Worm (Caenorhabditis elegans): Measurements from ENCODE around the gene elpc-2.

DNA sequence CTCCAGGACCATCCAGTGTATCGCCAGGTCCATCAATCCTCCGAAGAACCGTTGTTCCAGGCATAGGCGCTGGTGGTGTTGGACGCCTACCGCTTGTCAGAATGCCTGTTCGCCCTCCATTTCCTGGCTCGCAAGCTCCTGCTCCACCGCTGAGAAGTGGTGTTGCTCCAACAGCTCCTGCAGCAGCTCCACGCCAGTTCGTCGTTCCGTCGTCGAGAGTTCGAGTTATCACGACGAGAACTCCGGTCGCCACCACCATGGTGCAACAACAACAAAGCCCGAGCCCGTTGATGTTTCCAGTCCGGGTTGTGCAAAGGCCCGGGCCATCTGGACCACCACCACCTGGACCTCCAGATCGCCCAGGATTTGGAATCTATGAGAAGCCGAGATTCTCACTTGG lies 54.7 kb downstream of the elpc-2 start:
- TF ChIP-seq lin-13 (GFP tag; optimal IDR thresholded peaks at IDR 0.05) (no peak), elt-3 (tag; optimal IDR thresholded peaks at IDR 0.05) (no peak), sox-4 (tag; optimal IDR thresholded peaks at IDR 0.05) (no peak), jun-1 (tag; optimal IDR thresholded peaks at IDR 0.05) (no peak), vab-15 (tag; optimal IDR thresholded peaks at IDR 0.05) (no peak), nhr-84 (tag; optimal IDR thresholded peaks at IDR 0.05) (no peak), ets-5 (GFP tag; IDR thresholded peaks at IDR 0.05) (no peak), ceh-90 (tag; optimal IDR thresholded peaks at IDR 0.05) (no peak), swsn-7 (tag; optimal IDR thresholded peaks at IDR 0.05) (no peak), nhr-90 (tag; optimal IDR thresholded peaks at IDR 0.05; ENCODE audit: poor library complexity) (no peak), egl-13 (tag; optimal IDR thresholded peaks at IDR 0.05) (no peak), ceh-82 (tag; optimal IDR thresholded peaks at IDR 0.05) (no peak), C04F5.9 (tag; optimal IDR thresholded peaks at IDR 0.05) (no peak), lir-3 (tag; optimal IDR thresholded peaks at IDR 0.05; ENCODE audit: poor library complexity) (no peak)

All from whole organism, L1 larva.